Fruit fly (Drosophila melanogaster): ENCODE measurements around the gene to.

to gene

dm6 chr3R:25221203-25221807, 18.7 kb upstream of the to start, which contains the start of gene Alg9 (continued):
- TF ChIP-seq hb (GFP tag; IDR thresholded peaks at IDR 0.05; ENCODE audit: partially characterized antibody) (peak; percentile 94), CG6813 (GFP tag; optimal IDR thresholded peaks at IDR 0.05) (no peak), Dp (GFP tag; optimal IDR thresholded peaks at IDR 0.05) (peak; percentile 62), CG14710 (tag; optimal IDR thresholded peaks at IDR 0.05) (peak; percentile 49), CG9932 (GFP tag; IDR thresholded peaks at IDR 0.05) (peak; percentile 30; the same call in 1 of the 2 replicates), Mad (GFP tag; optimal IDR thresholded peaks at IDR 0.05) (peak; percentile 3), CG8944 (GFP tag; optimal IDR thresholded peaks at IDR 0.05) (no peak), CoRest (tag; optimal IDR thresholded peaks at IDR 0.05) (peak; percentile 47), Myb (GFP tag; optimal IDR thresholded peaks at IDR 0.05) (peak; percentile 98), CG6791 (GFP tag; IDR thresholded peaks at IDR 0.05; ENCODE audit: partially characterized antibody) (peak; percentile 92), CG34422 (GFP tag; IDR thresholded peaks at IDR 0.05) (peak; percentile 76; the same call in 1 of the 3 replicates), wek (GFP tag; optimal IDR thresholded peaks at IDR 0.05) (peak; percentile 99), vnd (GFP tag; IDR thresholded peaks at IDR 0.05; ENCODE audit: partially characterized antibody) (peak; percentile 88), emc (GFP tag; optimal IDR thresholded peaks at IDR 0.05) (no peak), D19A (tag; optimal IDR thresholded peaks at IDR 0.05) (no peak), CG14860 (GFP tag; IDR thresholded peaks at IDR 0.05; ENCODE audit: partially characterized antibody) (peak; percentile 84), CG4617 (GFP tag; optimal IDR thresholded peaks at IDR 0.05; ENCODE audit: borderline replicate concordance) (peak; percentile 41), Max (GFP tag; optimal IDR thresholded peaks at IDR 0.05) (peak; percentile 24), Sry-δ (GFP tag; optimal IDR thresholded peaks at IDR 0.05) (peak; percentile 88), CG13287 (GFP tag; IDR thresholded peaks at IDR 0.05; ENCODE audit: partially characterized antibody) (peak; percentile 94), fu2 (GFP tag; optimal IDR thresholded peaks at IDR 0.05) (no peak), CG2129 (GFP tag; IDR thresholded peaks at IDR 0.05; ENCODE audit: partially characterized antibody) (peak; percentile 69), Six4 (GFP tag; optimal IDR thresholded peaks at IDR 0.05) (peak; percentile 13), CTCF (GFP tag; optimal IDR thresholded peaks at IDR 0.05) (peak; percentile 30), Ets97D (GFP tag; optimal IDR thresholded peaks at IDR 0.05) (peak; percentile 74), bbx (GFP tag; IDR thresholded peaks at IDR 0.05; ENCODE audit: partially characterized antibody) (peak; percentile 92), row (GFP tag; IDR thresholded peaks at IDR 0.05) (peak; percentile 62), pzg (GFP tag; optimal IDR thresholded peaks at IDR 0.05) (peak; percentile 79), Adf1 (GFP tag; IDR thresholded peaks at IDR 0.05) (peak; percentile 11; the same call in 1 of the 2 replicates), CG31441 (GFP tag; IDR thresholded peaks at IDR 0.05) (no peak), CG7357 (GFP tag; IDR thresholded peaks at IDR 0.05) (peak; percentile 84), Sin3A (optimal IDR thresholded peaks at IDR 0.05) (peak; percentile 56), ci (GFP tag; IDR thresholded peaks at IDR 0.05) (no peak), wdn (GFP tag; IDR thresholded peaks at IDR 0.05) (no peak)

- TF ChIP-seq Opbp (GFP tag; IDR thresholded peaks at IDR 0.05; ENCODE audit: partially characterized antibody) = no peak
- TF ChIP-seq Ets65A (GFP tag) = peak; percentile 91
Measured at dm6 chr3R:25225483-25225882, 14.5 kb upstream of the to start.

- TF ChIP-seq Dip2 (GFP tag; IDR thresholded peaks at IDR 0.05) (no peak), Fer1 (GFP tag; optimal IDR thresholded peaks at IDR 0.05) (no peak), nom (GFP tag; optimal IDR thresholded peaks at IDR 0.05) (peak; percentile 81), Jarid2 (GFP tag; optimal IDR thresholded peaks at IDR 0.05) (peak; percentile 53), ab (GFP tag; optimal IDR thresholded peaks at IDR 0.05) (peak; percentile 66), crol (GFP tag; IDR thresholded peaks at IDR 0.05) (peak; percentile 75), Scr (GFP tag; IDR thresholded peaks at IDR 0.05; ENCODE audit: partially characterized antibody) (no peak), CG2199 (GFP tag; IDR thresholded peaks at IDR 0.05) (no peak), gsb (GFP tag; IDR thresholded peaks at IDR 0.05) (no peak), ro (GFP tag; IDR thresholded peaks at IDR 0.05) (no peak), CG30403 (GFP tag; optimal IDR thresholded peaks at IDR 0.05) (peak; percentile 92), CG3407 (GFP tag; optimal IDR thresholded peaks at IDR 0.05) (peak; percentile 85), kni (GFP tag; optimal IDR thresholded peaks at IDR 0.05) (peak; percentile 53)
Measured at dm6 chr3R:25232271-25232989, 7.5 kb upstream of the to start, which contains the start of gene Cad96Cb. TSS of gene Cad96Cb (minus strand) at chr3R:25232321.

Data from whole organism, embryonic.